Fruit fly (Drosophila melanogaster): Measurements from ENCODE around the gene CG32486.

CG32486 gene

dm6 chr3L:3081146-3081872 lies 10.7 kb upstream of the CG32486 start (continued):
- TF ChIP-seq aop (GFP tag; IDR thresholded peaks at IDR 0.05), result peak; percentile 87
- TF ChIP-seq CG16863 (GFP tag; optimal IDR thresholded peaks at IDR 0.05), result peak; percentile 96
- peak; percentile 98 for TF ChIP-seq lmd (GFP tag; IDR thresholded peaks at IDR 0.05)
- TF ChIP-seq fd64A (GFP tag; optimal IDR thresholded peaks at IDR 0.05), result peak; percentile 97
- TF ChIP-seq fd96Cb (tag; optimal IDR thresholded peaks at IDR 0.05), result peak; percentile 98
- peak; percentile 99 for TF ChIP-seq chm (GFP tag; IDR thresholded peaks at IDR 0.05)
- TF ChIP-seq insv (GFP tag; optimal IDR thresholded peaks at IDR 0.05), result peak; percentile 64 to 80
- peak; percentile 97 for TF ChIP-seq tup (GFP tag; optimal IDR thresholded peaks at IDR 0.05)
- peak; percentile 99 for TF ChIP-seq ranshi (GFP tag; IDR thresholded peaks at IDR 0.05)
- peak; percentile 98 for TF ChIP-seq CG6683 (GFP tag; optimal IDR thresholded peaks at IDR 0.05)
- TF ChIP-seq CoRest (tag; optimal IDR thresholded peaks at IDR 0.05), result peak; percentile 98
- peak; percentile 99 for TF ChIP-seq CG3847 (GFP tag; IDR thresholded peaks at IDR 0.05)
- TF ChIP-seq ab (GFP tag; optimal IDR thresholded peaks at IDR 0.05), result peak; percentile 86
- peak; percentile 97 for TF ChIP-seq CG30431 (GFP tag; optimal IDR thresholded peaks at IDR 0.05)
- peak; percentile 96 for TF ChIP-seq Ravus (GFP tag; IDR thresholded peaks at IDR 0.05)
- TF ChIP-seq Asciz (GFP tag; optimal IDR thresholded peaks at IDR 0.05), result peak; percentile 99
- peak; percentile 95 for TF ChIP-seq trh (GFP tag; optimal IDR thresholded peaks at IDR 0.05)
- TF ChIP-seq CG2129 (GFP tag; IDR thresholded peaks at IDR 0.05; ENCODE audit: partially characterized antibody), result no peak
- TF ChIP-seq sc (optimal IDR thresholded peaks at IDR 0.05), result no peak
- peak; percentile 97 for TF ChIP-seq sc (GFP tag; optimal IDR thresholded peaks at IDR 0.05)
- peak; percentile 83 for TF ChIP-seq Opbp (GFP tag; IDR thresholded peaks at IDR 0.05; ENCODE audit: partially characterized antibody)
- peak; percentile 98 for TF ChIP-seq tap (tag; optimal IDR thresholded peaks at IDR 0.05)
- TF ChIP-seq Nf-YC (tag; optimal IDR thresholded peaks at IDR 0.05), result peak; percentile 89
- TF ChIP-seq az2 (GFP tag; optimal IDR thresholded peaks at IDR 0.05), result peak; percentile 99
- peak; percentile 97 for TF ChIP-seq CG4328 (GFP tag; optimal IDR thresholded peaks at IDR 0.05)
- peak; percentile 99 for TF ChIP-seq NfI (GFP tag; optimal IDR thresholded peaks at IDR 0.05)
- TF ChIP-seq HmgZ (tag; optimal IDR thresholded peaks at IDR 0.05), result peak; percentile 99
- TF ChIP-seq CG8281 (tag; optimal IDR thresholded peaks at IDR 0.05), result peak; percentile 92
- TF ChIP-seq Bgb (GFP tag; IDR thresholded peaks at IDR 0.05; ENCODE audit: partially characterized antibody), result peak; percentile 81
- peak; percentile 97 for TF ChIP-seq CG17612 (GFP tag; IDR thresholded peaks at IDR 0.05)
- peak; percentile 96 for TF ChIP-seq phol (tag; optimal IDR thresholded peaks at IDR 0.05)
- TF ChIP-seq Drgx (GFP tag; IDR thresholded peaks at IDR 0.05), result peak; percentile 99
- TF ChIP-seq Usf (GFP tag; optimal IDR thresholded peaks at IDR 0.05), result peak; percentile 97
- TF ChIP-seq CG14710 (tag; optimal IDR thresholded peaks at IDR 0.05), result peak; percentile 95
- peak; percentile 99 for TF ChIP-seq CG12659 (GFP tag; optimal IDR thresholded peaks at IDR 0.05)
- TF ChIP-seq CG8290 (GFP tag; optimal IDR thresholded peaks at IDR 0.05), result peak; percentile 98
- peak; percentile 87 to 99 for TF ChIP-seq CG8290 (tag; optimal IDR thresholded peaks at IDR 0.05)
- TF ChIP-seq pan (optimal IDR thresholded peaks at IDR 0.05), result no peak
- TF ChIP-seq pan (GFP tag; optimal IDR thresholded peaks at IDR 0.05 in 1 of 2, IDR thresholded peaks at IDR 0.05 in 1 of 2), result peak in 1 of 2 experiments; percentile 99
- TF ChIP-seq seq (GFP tag; IDR thresholded peaks at IDR 0.05), result peak; percentile 99
- TF ChIP-seq gt (GFP tag; IDR thresholded peaks at IDR 0.05), result peak; percentile 94
- TF ChIP-seq E2f1 (GFP tag; IDR thresholded peaks at IDR 0.05), result peak; percentile 98
- TF ChIP-seq CG32767 (GFP tag; IDR thresholded peaks at IDR 0.05), result peak; percentile 99
- peak; percentile 97 for TF ChIP-seq CG9817 (tag; optimal IDR thresholded peaks at IDR 0.05)
- peak; percentile 96 for TF ChIP-seq croc (GFP tag; conservative IDR thresholded peaks at IDR 0.05)
- TF ChIP-seq slp2 (GFP tag; optimal IDR thresholded peaks at IDR 0.05), result peak; percentile 94
- TF ChIP-seq GATAe (GFP tag; conservative IDR thresholded peaks at IDR 0.05), result peak; percentile 94
- peak; percentile 99 for TF ChIP-seq BtbVII (GFP tag; optimal IDR thresholded peaks at IDR 0.05)
- peak; percentile 90 for TF ChIP-seq sima (GFP tag; optimal IDR thresholded peaks at IDR 0.05)
- peak; percentile 89 for TF ChIP-seq her (GFP tag; optimal IDR thresholded peaks at IDR 0.05)

All from whole organism, embryonic.